Fruit fly (Drosophila melanogaster) whole organism, embryonic: ENCODE results near the gene CG16758.

Experiments
- Awh ChIP-seq: fragments of 200-800 bp; sonication (Bioruptor generic); IDR thresholded peaks from 2 replicates; pipeline ENCODE4, ENCODE4 v1.3.6; 2022; ENCODE audit warnings: missing biosample characterization, missing genetic modification characterization
- CG10431 ChIP-seq: fragments of 200-800 bp; sonication (Bioruptor generic); optimal IDR thresholded peaks from 3 replicates; lab custom pipeline; 2018; ENCODE audit warnings: missing biosample characterization, mild to moderate bottlenecking, missing genetic modification characterization
- CG10979 ChIP-seq: fragments of 200-800 bp; sonication (Bioruptor generic); optimal IDR thresholded peaks from 2 replicates; lab custom pipeline; 2018; ENCODE audit warnings: missing biosample characterization, mild to moderate bottlenecking, missing genetic modification characterization, moderate library complexity
- CG11247 ChIP-seq: fragments of 200-800 bp; sonication (Bioruptor generic); IDR thresholded peaks from 2 replicates; pipeline ENCODE4 v1.3.6; 2022; ENCODE audit warnings: missing biosample characterization, missing genetic modification characterization
- CG11504 ChIP-seq: fragments of 200-800 bp; sonication (Bioruptor generic); optimal IDR thresholded peaks from 3 replicates; lab custom pipeline; 2019; ENCODE audit warnings: missing biosample characterization, mild to moderate bottlenecking, missing genetic modification characterization, moderate library complexity
- CG12299 ChIP-seq: fragments of 200-800 bp; sonication (Bioruptor generic); optimal IDR thresholded peaks from 2 replicates; lab custom pipeline; 2018; ENCODE audit warnings: missing biosample characterization, mild to moderate bottlenecking, missing genetic modification characterization
- CG12769 ChIP-seq: fragments of 200-800 bp; sonication (Bioruptor generic); optimal IDR thresholded peaks from 2 replicates; lab custom pipeline; 2019; ENCODE audit warnings: missing biosample characterization, mild to moderate bottlenecking, missing genetic modification characterization, moderate library complexity
- CG1647 ChIP-seq: fragments of 200-800 bp; sonication (Bioruptor generic); optimal IDR thresholded peaks from 3 replicates; lab custom pipeline; 2016; ENCODE audit warnings: missing biosample characterization, missing genetic modification characterization
- CG17186 ChIP-seq: fragments of 200-800 bp; sonication (Bioruptor generic); optimal IDR thresholded peaks from 3 replicates; lab custom pipeline; 2017; ENCODE audit warnings: missing biosample characterization, missing genetic modification reagents, missing genetic modification characterization
- CG18764 ChIP-seq: fragments of 200-800 bp; sonication (Bioruptor generic); optimal IDR thresholded peaks from 3 replicates; lab custom pipeline; 2016; ENCODE audit warnings: missing biosample characterization, missing genetic modification characterization
- CG3065 ChIP-seq: fragments of 200-800 bp; sonication (Bioruptor generic); optimal IDR thresholded peaks from 2 replicates; lab custom pipeline; 2016; ENCODE audit warnings: missing biosample characterization, missing genetic modification characterization
- CG3281 ChIP-seq: fragments of 200-800 bp; sonication (Bioruptor generic); optimal IDR thresholded peaks from 3 replicates; lab custom pipeline; 2017; ENCODE audit warnings: missing biosample characterization, mild to moderate bottlenecking, missing genetic modification characterization
- CG4707 ChIP-seq: fragments of 200-800 bp; sonication (Bioruptor generic); optimal IDR thresholded peaks from 2 replicates; lab custom pipeline; 2018; ENCODE audit warnings: missing biosample characterization, mild to moderate bottlenecking, missing genetic modification characterization, moderate library complexity
- CG4730 ChIP-seq: fragments of 200-800 bp; sonication (Bioruptor generic); IDR thresholded peaks from 2 replicates; pipeline ENCODE4 v1.3.6; 2022; ENCODE audit warnings: missing biosample characterization, missing genetic modification characterization
- CG7786 ChIP-seq: fragments of 200-800 bp; sonication (Bioruptor generic); optimal IDR thresholded peaks from 2 replicates; lab custom pipeline; 2016; ENCODE audit warnings: missing biosample characterization, missing genetic modification characterization
- CG8359 ChIP-seq: fragments of 200-800 bp; sonication (Bioruptor generic); optimal IDR thresholded peaks from 2 replicates; lab custom pipeline; 2017; ENCODE audit warnings: missing biosample characterization, mild to moderate bottlenecking, missing genetic modification characterization, borderline replicate concordance
- CHES-1-like ChIP-seq: fragments of 200-800 bp; sonication (Bioruptor generic); optimal IDR thresholded peaks from 2 replicates; lab custom pipeline; 2016; ENCODE audit warnings: missing biosample characterization, missing genetic modification characterization
- Doc2 ChIP-seq: fragments of 200-800 bp; sonication (Bioruptor generic); IDR thresholded peaks from 2 replicates; pipeline ENCODE4 v1.3.6; 2022; ENCODE audit warnings: missing biosample characterization, missing genetic modification characterization
- Eip74EF ChIP-seq, 2 experiments: fragments of 200-800 bp in 1 of 2; fragments of >200 bp in 1 of 2; sonication (Bioruptor generic) in 1 of 2; optimal IDR thresholded peaks; 2 replicates each; lab custom pipeline; 2017 to 2019; ENCODE audit warnings: missing biosample characterization in 2 of 2, missing genetic modification characterization in 2 of 2, mild to moderate bottlenecking in 1 of 2, moderate library complexity in 1 of 2
- HLH54F ChIP-seq: fragments of 200-800 bp; sonication (Bioruptor generic); optimal IDR thresholded peaks from 3 replicates; lab custom pipeline; 2016; ENCODE audit warnings: missing biosample characterization, missing genetic modification characterization
- Hand ChIP-seq: fragments of 200-800 bp; sonication (Bioruptor generic); optimal IDR thresholded peaks from 2 replicates; lab custom pipeline; 2017; ENCODE audit warnings: mild to moderate bottlenecking, missing biosample characterization, missing genetic modification reagents, missing genetic modification characterization
- Hey ChIP-seq: fragments of 200-800 bp; sonication (Bioruptor generic); optimal IDR thresholded peaks from 3 replicates; lab custom pipeline; 2018; ENCODE audit warnings: missing biosample characterization, mild to moderate bottlenecking, missing genetic modification characterization
- Opbp ChIP-seq: fragments of 200-800 bp; sonication (Bioruptor generic); IDR thresholded peaks from 3 replicates; pipeline ENCODE4 v1.3.6; 2022; ENCODE audit warnings: missing biosample characterization, missing genetic modification characterization; ENCODE audit not compliant: partially characterized antibody
- Usf ChIP-seq: fragments of 200-800 bp; sonication (Bioruptor generic); optimal IDR thresholded peaks from 2 replicates; lab custom pipeline; 2017; ENCODE audit warnings: missing genotype, missing biosample characterization, missing genetic modification characterization
- amos ChIP-seq: fragments of 200-800 bp; sonication (Bioruptor generic); IDR thresholded peaks from 2 replicates; pipeline ENCODE4 v1.3.6; 2022; ENCODE audit warnings: missing biosample characterization, missing genetic modification characterization; ENCODE audit not compliant: partially characterized antibody
- cas ChIP-seq: fragments of 200-800 bp; sonication (Bioruptor generic); IDR thresholded peaks from 2 replicates; pipeline ENCODE4 v1.3.6; 2022; ENCODE audit warnings: missing biosample characterization, missing genetic modification characterization
- crc ChIP-seq: fragments of 200-800 bp; sonication (Bioruptor generic); optimal IDR thresholded peaks from 2 replicates; lab custom pipeline; 2016; ENCODE audit warnings: missing biosample characterization, missing genetic modification characterization
- da ChIP-seq: fragments of 200-800 bp; sonication (Bioruptor generic); optimal IDR thresholded peaks from 2 replicates; lab custom pipeline; 2016; ENCODE audit warnings: missing biosample characterization, missing genetic modification characterization
- exex ChIP-seq: fragments of 200-800 bp; sonication (Bioruptor generic); optimal IDR thresholded peaks from 4 replicates; lab custom pipeline; 2018; ENCODE audit warnings: missing biosample characterization, mild to moderate bottlenecking, missing genetic modification characterization, moderate library complexity
- fu2 ChIP-seq: fragments of 200-800 bp; sonication (Bioruptor generic); optimal IDR thresholded peaks from 2 replicates; lab custom pipeline; 2016; ENCODE audit warnings: missing biosample characterization, missing genetic modification characterization
- gem ChIP-seq: fragments of 200-800 bp; sonication (Bioruptor generic); optimal IDR thresholded peaks from 2 replicates; lab custom pipeline; 2019; ENCODE audit warnings: missing biosample characterization, mild to moderate bottlenecking, missing genetic modification characterization, moderate library complexity
- her ChIP-seq: fragments of 200-800 bp; sonication (Bioruptor generic); optimal IDR thresholded peaks from 2 replicates; lab custom pipeline; 2016; ENCODE audit warnings: missing biosample characterization, missing genetic modification characterization
- ken ChIP-seq: fragments of 200-800 bp; sonication (Bioruptor generic); IDR thresholded peaks from 3 replicates; pipeline ENCODE4 v1.3.6; 2022; ENCODE audit warnings: missing biosample characterization, missing genetic modification characterization
- mam ChIP-seq: fragments of 200-800 bp; sonication (Bioruptor generic); optimal IDR thresholded peaks from 3 replicates; lab custom pipeline; 2016; ENCODE audit warnings: missing biosample characterization, missing genetic modification characterization
- mirr ChIP-seq: fragments of 200-800 bp; sonication (Bioruptor generic); optimal IDR thresholded peaks from 3 replicates; lab custom pipeline; 2018; ENCODE audit warnings: missing biosample characterization, mild to moderate bottlenecking, missing genetic modification characterization
- onecut ChIP-seq: fragments of 200-800 bp; sonication (Bioruptor generic); IDR thresholded peaks from 2 replicates; pipeline ENCODE4 v1.3.6; 2022; ENCODE audit warnings: missing biosample characterization, missing genetic modification characterization
- phol ChIP-seq: fragments of 200-800 bp; sonication (Bioruptor generic); optimal IDR thresholded peaks from 3 replicates; lab custom pipeline; 2018; ENCODE audit warnings: missing biosample characterization, mild to moderate bottlenecking, missing genetic modification characterization, moderate library complexity
- pros ChIP-seq: fragments of 200-800 bp; sonication (Bioruptor generic); optimal IDR thresholded peaks from 3 replicates; lab custom pipeline; 2019; ENCODE audit warnings: missing biosample characterization, mild to moderate bottlenecking, missing genetic modification characterization, moderate library complexity
- so ChIP-seq: fragments of 200-800 bp; sonication (Bioruptor generic); IDR thresholded peaks from 3 replicates; pipeline ENCODE4 v1.3.6; 2022; ENCODE audit warnings: missing biosample characterization, missing genetic modification characterization
- stc ChIP-seq: fragments of 200-800 bp; sonication (Bioruptor generic); IDR thresholded peaks from 2 replicates; pipeline ENCODE4 v1.3.6; 2022; ENCODE audit warnings: missing biosample characterization, missing genetic modification characterization
- sug ChIP-seq: fragments of 200-800 bp; optimal IDR thresholded peaks from 2 replicates; lab custom pipeline; 2019; ENCODE audit warnings: missing biosample characterization, mild to moderate bottlenecking, missing genetic modification characterization, moderate library complexity

CG16758 gene

DNA sequence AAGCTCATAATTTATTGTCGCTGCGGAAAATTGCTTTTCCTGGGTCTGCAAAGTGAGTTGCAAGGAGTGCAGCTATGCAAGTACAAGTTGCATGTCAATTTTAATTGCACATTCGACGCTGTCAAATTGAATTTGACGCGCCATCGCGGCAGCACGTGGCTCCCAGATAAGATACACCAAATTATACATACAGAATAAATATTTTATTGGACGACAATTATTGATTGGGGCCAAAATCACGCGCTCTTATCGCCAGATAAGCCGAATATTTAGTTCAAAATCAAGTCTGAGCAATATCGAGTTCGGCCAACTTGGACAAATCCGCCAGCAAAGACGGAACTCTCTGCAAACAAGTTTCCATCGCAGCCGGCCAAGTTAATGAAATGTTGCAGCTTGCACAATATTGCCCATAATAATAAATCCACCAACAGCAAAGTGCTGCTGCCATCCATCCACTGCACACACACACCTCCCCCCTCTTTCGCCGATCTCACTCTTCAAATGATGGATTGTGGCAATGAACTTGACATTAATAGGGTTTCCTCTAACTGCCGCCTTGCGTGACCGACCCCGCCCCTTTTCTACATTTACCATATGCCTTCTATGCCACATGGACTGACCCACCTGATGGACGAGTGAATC, 41.1 kb upstream of the CG16758 start (continued):
- TF ChIP-seq Eip74EF (GFP tag; optimal IDR thresholded peaks at IDR 0.05; lab: Kevin White, UChicago) (no peak), CG12769 (tag; lab: Kevin White, UChicago) (no peak), her (no peak), crc (no peak), CG11247 (no peak), Awh (GFP tag; lab: Robert Waterston, UW) (no peak), CHES-1-like (GFP tag; lab: Kevin White, UChicago) (no peak), CG3281 (GFP tag; lab: Kevin White, UChicago) (no peak), Doc2 (GFP tag; lab: Robert Waterston, UW) (no peak), Hand (no peak), da (no peak), pros (no peak), sug (tag; lab: Kevin White, UChicago) (no peak), so (GFP tag; lab: Robert Waterston, UW) (no peak), amos (no peak), Hey (peak; percentile 41), Opbp (GFP tag; lab: Robert Waterston, UW) (no peak), CG17186 (GFP tag; lab: Kevin White, UChicago) (no peak), Usf (GFP tag; lab: Kevin White, UChicago) (no peak), CG4730 (GFP tag; lab: Robert Waterston, UW) (no peak), fu2 (GFP tag; lab: Kevin White, UChicago) (no peak), CG7786 (GFP tag; lab: Kevin White, UChicago) (no peak), CG18764 (no peak), CG3065 (GFP tag; lab: Kevin White, UChicago) (no peak), CG12299 (no peak), CG10431 (no peak), ken (0 out of 3 replicates have a peak, but pooled peaks have one; percentile 23), mirr (peak; percentile 47)
- TF ChIP-seq, all 482 proteins: peak for 9

DNA sequence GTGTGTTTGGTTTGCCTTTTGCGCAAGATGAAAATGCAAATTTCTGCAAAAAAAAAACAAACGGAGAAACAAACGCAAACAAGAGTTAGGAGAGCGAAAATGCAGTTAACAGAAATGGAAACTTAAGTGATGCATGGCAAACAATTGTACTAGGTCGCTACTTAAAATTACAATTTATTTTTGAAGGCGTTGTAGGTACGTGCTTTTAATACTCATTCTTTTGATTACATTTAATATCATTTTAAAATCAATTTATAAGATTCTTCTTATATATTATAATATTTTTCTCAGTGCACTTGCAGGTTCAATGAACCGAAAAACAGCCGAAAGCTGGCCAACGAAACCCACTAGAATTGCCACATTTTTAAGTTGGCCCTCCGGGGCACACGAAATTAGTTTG, 38.0 kb upstream of the CG16758 start:
- TF ChIP-seq CG8359 (GFP tag; lab: Kevin White, UChicago) (peak; percentile 6), onecut (GFP tag; lab: Robert Waterston, UW) (no peak), HLH54F (GFP tag; lab: Kevin White, UChicago) (no peak), CG10979 (tag; lab: Kevin White, UChicago) (peak; percentile 7), stc (0 out of 2 replicates have a peak, but pooled peaks have one; percentile 14), exex (no peak), cas (GFP tag; lab: Robert Waterston, UW) (no peak), mam (GFP tag; lab: Kevin White, UChicago) (no peak), CG1647 (GFP tag; lab: Kevin White, UChicago) (no peak), phol (tag; lab: Kevin White, UChicago) (peak; percentile 9), CG11504 (tag; lab: Kevin White, UChicago) (peak; percentile 24), CG4707 (GFP tag; lab: Kevin White, UChicago) (no peak), gem (peak; percentile 5)
